Worm (Caenorhabditis elegans) whole organism, L4/young adult: Measurements from ENCODE around the gene tag-164.

Source experiments
- W03F9.2 ChIP-seq: fragments of 150-350 bp; optimal IDR thresholded peaks from 2 replicates; lab custom pipeline; 2014; ENCODE audit warnings: missing biosample characterization, missing genetic modification characterization
- dao-5 ChIP-seq: sonication (generic microtip); optimal IDR thresholded peaks from 2 replicates; lab custom pipeline; 2016; ENCODE audit warnings: missing genotype, missing genetic modification characterization, moderate library complexity, missing compliant biosample characterization
- him-1 ChIP-seq: sonication (generic microtip); optimal IDR thresholded peaks from 2 replicates; lab custom pipeline; 2016; ENCODE audit warnings: missing genotype, missing genetic modification reagents, missing genetic modification characterization, missing compliant biosample characterization

ce11 chrIII:13427817-13428216 lies 31.5 kb upstream of the tag-164 start:
- TF ChIP-seq W03F9.2 (tag; lab: Kevin White, UChicago) (no peak), him-1 (tag; lab: Kevin White, UChicago) (no peak), dao-5 (tag; lab: Kevin White, UChicago) (no peak)
